Worm (Caenorhabditis elegans): Measurements from ENCODE around the gene C53A3.1.

C53A3.1 gene

ce11 chrV:5760132-5760531, at the start of gene C53A3.1:
Gene C53A3.1 (minus strand): TSS chrV:5760232.
- TF ChIP-seq nhr-11 (tag; optimal IDR thresholded peaks at IDR 0.05) (no peak), lin-39 (tag; optimal IDR thresholded peaks at IDR 0.05) (no peak), nhr-84 (tag; optimal IDR thresholded peaks at IDR 0.05) (no peak), elt-2 (tag; optimal IDR thresholded peaks at IDR 0.05) (no peak), lin-15B (tag; optimal IDR thresholded peaks at IDR 0.05) (no peak), ztf-4 (tag; optimal IDR thresholded peaks at IDR 0.05) (no peak), ces-1 (GFP tag; optimal IDR thresholded peaks at IDR 0.05) (no peak)

ce11 chrV:5805467-5805866, 45.4 kb upstream of the C53A3.1 start, which contains the start of gene ZC250.5:
Gene ZC250.5 (plus strand): TSS chrV:5805767.
- TF ChIP-seq lin-14 (GFP tag; optimal IDR thresholded peaks at IDR 0.05), result no peak
- TF ChIP-seq xbp-1 (tag; optimal IDR thresholded peaks at IDR 0.05), result no peak
- no peak for TF ChIP-seq ces-1 (GFP tag; optimal IDR thresholded peaks at IDR 0.05)
- no peak for TF ChIP-seq hpl-2 (GFP tag; optimal IDR thresholded peaks at IDR 0.05)
- no peak for TF ChIP-seq nhr-76 (tag; optimal IDR thresholded peaks at IDR 0.05)
- TF ChIP-seq ztf-11 (tag; optimal IDR thresholded peaks at IDR 0.05), result no peak
- no peak for TF ChIP-seq blmp-1 (tag; optimal IDR thresholded peaks at IDR 0.05)

DNA sequence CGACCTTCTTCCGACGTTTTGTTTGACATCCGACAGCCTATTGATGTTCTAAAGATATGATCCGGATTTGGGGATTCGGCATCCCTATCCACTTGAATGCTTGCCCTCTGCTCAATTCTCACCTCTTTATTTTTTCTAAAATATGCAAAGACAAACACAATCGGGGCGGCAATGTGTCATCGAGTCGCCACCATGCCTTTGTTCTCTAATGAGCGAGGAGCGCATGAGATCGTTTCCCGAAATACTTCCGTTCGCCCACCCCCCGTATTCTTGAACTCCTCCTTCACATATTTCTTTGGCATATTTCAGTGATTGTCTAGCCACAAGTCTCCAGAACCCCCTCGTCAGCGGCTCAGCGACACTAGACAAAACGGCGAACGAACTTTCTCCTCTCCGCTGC, 39.3 kb upstream of the C53A3.1 start, which contains the start of gene cyn-17:
cyn-17 (plus strand) TSS at position 301 of the 400 bp plus-strand sequence.
- TF ChIP-seq egl-13 (tag; optimal IDR thresholded peaks at IDR 0.05), result no peak
- TF ChIP-seq nhr-12 (tag; optimal IDR thresholded peaks at IDR 0.05), result no peak
- TF ChIP-seq efl-1 (optimal IDR thresholded peaks at IDR 0.05), result no peak
- TF ChIP-seq efl-1 (GFP tag; optimal IDR thresholded peaks at IDR 0.05 in 1 of 2), result peak in 1 of 2 experiments; percentile 89

ce11 chrV:5798132-5798531, 38.1 kb upstream of the C53A3.1 start, which contains the start of gene nstp-3:
Gene nstp-3 (minus strand): TSS chrV:5798232.
- TF ChIP-seq lin-35 (GFP tag; optimal IDR thresholded peaks at IDR 0.05), result no peak
- TF ChIP-seq rnt-1 (tag; optimal IDR thresholded peaks at IDR 0.05), result no peak

- TF ChIP-seq hpl-2 (GFP tag; optimal IDR thresholded peaks at IDR 0.05), result no peak
- TF ChIP-seq nhr-85 (tag), result peak; percentile 48
These were observed 32.0 kb upstream of the C53A3.1 start, which contains the start of gene ZC250.2 for ce11 chrV:5792031-5792430. Gene ZC250.2 (plus strand): TSS chrV:5792331.

DNA sequence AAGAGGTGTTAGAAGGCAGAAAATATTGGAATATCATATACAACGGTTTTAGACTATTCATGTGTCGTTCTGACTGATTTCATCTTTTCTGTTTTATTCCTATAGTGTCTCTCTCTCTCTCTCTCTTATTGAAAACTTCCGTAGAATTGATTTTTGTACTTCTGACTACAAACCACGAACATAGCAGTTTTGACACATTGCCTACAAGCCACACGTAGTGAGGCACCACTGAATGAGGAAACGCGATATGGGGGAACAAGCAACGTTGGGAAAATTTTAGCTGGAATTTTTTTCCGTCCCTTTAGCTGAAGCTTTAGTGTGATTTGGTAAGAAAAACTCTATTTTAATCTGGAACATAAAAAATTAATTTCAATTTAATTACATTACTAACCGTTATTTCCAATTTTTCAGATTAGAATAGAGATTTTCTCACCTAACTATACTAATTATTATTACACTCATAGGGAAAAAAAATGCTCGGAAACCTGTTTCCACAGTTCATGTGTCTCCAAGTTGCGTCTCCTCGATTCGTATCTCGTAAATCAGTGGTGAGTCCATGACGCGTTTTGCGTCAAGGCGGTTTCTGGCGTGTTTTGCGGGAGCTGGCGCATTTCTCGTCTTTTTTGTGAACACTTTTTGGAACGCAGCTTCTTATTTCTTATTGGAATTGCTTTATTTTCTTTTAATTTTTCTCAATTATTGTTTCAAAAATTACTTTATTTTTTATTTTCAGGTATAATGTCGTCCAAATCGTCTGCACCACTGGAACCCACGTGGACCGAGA, 30.7 kb upstream of the C53A3.1 start, which contains the start of the genes nhr-142 and F44E7.9:
nhr-142 (minus strand) TSS at position 57 of the 784 bp plus-strand sequence.
F44E7.9 (plus strand) TSS at position 734 of the 784 bp plus-strand sequence.
- TF ChIP-seq ztf-11 (tag; optimal IDR thresholded peaks at IDR 0.05), result peak in 1 of 2 experiments; percentile 75
- no peak for TF ChIP-seq ets-5 (GFP tag; IDR thresholded peaks at IDR 0.05)
- TF ChIP-seq pag-3 (tag; optimal IDR thresholded peaks at IDR 0.05; ENCODE audit: borderline replicate concordance, insufficient read depth), result peak; percentile 38
- TF ChIP-seq Y116A8C.19 (tag; optimal IDR thresholded peaks at IDR 0.05; ENCODE audit: borderline replicate concordance), result no peak
- peak; percentile 68 for TF ChIP-seq grh-1 (GFP tag; IDR thresholded peaks at IDR 0.05)
- TF ChIP-seq lin-35 (GFP tag; optimal IDR thresholded peaks at IDR 0.05), result peak; percentile 81 to 86
- TF ChIP-seq swsn-7 (tag; optimal IDR thresholded peaks at IDR 0.05), result peak; percentile 84
- no peak for TF ChIP-seq unc-62 (GFP tag; optimal IDR thresholded peaks at IDR 0.05)
- peak; percentile 24 for TF ChIP-seq vab-15 (tag; optimal IDR thresholded peaks at IDR 0.05)
- peak in 1 of 2 experiments; percentile 55 for TF ChIP-seq mdl-1 (tag; optimal IDR thresholded peaks at IDR 0.05)
- TF ChIP-seq tbx-2 (tag; optimal IDR thresholded peaks at IDR 0.05), result peak; percentile 85
- peak; percentile 87 for TF ChIP-seq xbp-1 (tag; optimal IDR thresholded peaks at IDR 0.05)
- TF ChIP-seq lin-15B (tag; optimal IDR thresholded peaks at IDR 0.05), result peak; percentile 76
- peak; percentile 70 for TF ChIP-seq lir-3 (tag; optimal IDR thresholded peaks at IDR 0.05; ENCODE audit: poor library complexity)
- no peak for TF ChIP-seq efl-3 (GFP tag; optimal IDR thresholded peaks at IDR 0.05)
- TF ChIP-seq F16B12.6 (tag; optimal IDR thresholded peaks at IDR 0.05), result peak; percentile 60
- TF ChIP-seq nhr-71 (tag; optimal IDR thresholded peaks at IDR 0.05), result peak; percentile 92
- no peak for TF ChIP-seq alr-1 (tag; optimal IDR thresholded peaks at IDR 0.05; ENCODE audit: borderline replicate concordance)
- TF ChIP-seq nhr-84 (tag; optimal IDR thresholded peaks at IDR 0.05), result no peak
- TF ChIP-seq hpl-2 (GFP tag; optimal IDR thresholded peaks at IDR 0.05), result no peak
- no peak for TF ChIP-seq ama-1 (optimal IDR thresholded peaks at IDR 0.05)
- TF ChIP-seq elt-3 (tag; optimal IDR thresholded peaks at IDR 0.05), result peak in 2 of 6 experiments; percentile 42 to 78
- peak; percentile 50 for TF ChIP-seq unc-130 (tag; optimal IDR thresholded peaks at IDR 0.05)
- peak; percentile 64 for TF ChIP-seq nhr-237 (tag; optimal IDR thresholded peaks at IDR 0.05)
- TF ChIP-seq isw-1 (GFP tag; IDR thresholded peaks at IDR 0.05), result peak; percentile 73
- no peak for TF ChIP-seq tlp-1 (tag; optimal IDR thresholded peaks at IDR 0.05)
- TF ChIP-seq nhr-19 (GFP tag; conservative IDR thresholded peaks at IDR 0.05), result peak; percentile 87

Data from whole organism, L1 larva.